Worm (Caenorhabditis elegans) whole organism, L3 larva: Measurements from ENCODE around the gene T05A7.11.

Experiments
- R02D3.7 ChIP-seq: fragments of 150-350 bp; optimal IDR thresholded peaks from 2 replicates; lab custom pipeline; 2014; ENCODE audit warnings: missing biosample characterization, missing genetic modification characterization
- ZK546.5 ChIP-seq: sonication (generic microtip); optimal IDR thresholded peaks from 2 replicates; lab custom pipeline; 2017; ENCODE audit warnings: missing biosample characterization, missing genetic modification characterization
- aly-2 ChIP-seq: fragments of 150-350 bp; optimal IDR thresholded peaks from 2 replicates; lab custom pipeline; 2014; ENCODE audit warnings: missing biosample characterization, missing genetic modification characterization
- ceh-16 ChIP-seq: sonication (generic microtip); optimal IDR thresholded peaks from 2 replicates; lab custom pipeline; 2017; ENCODE audit warnings: missing biosample characterization, missing genetic modification characterization
- ceh-28 ChIP-seq: fragments of 150-350 bp; optimal IDR thresholded peaks from 2 replicates; lab custom pipeline; 2014; ENCODE audit warnings: missing biosample characterization, missing genetic modification reagents, missing genetic modification characterization
- ceh-9 ChIP-seq: sonication (generic microtip); optimal IDR thresholded peaks from 2 replicates; lab custom pipeline; 2018; ENCODE audit warnings: missing biosample characterization, missing genetic modification characterization
- daf-12 ChIP-seq: fragments of 150-350 bp; optimal IDR thresholded peaks from 2 replicates; lab custom pipeline; 2014; ENCODE audit warnings: missing biosample characterization, missing genetic modification reagents, missing genetic modification characterization
- egl-27 ChIP-seq: sonication (generic microtip); optimal IDR thresholded peaks from 4 replicates; lab custom pipeline; 2017; ENCODE audit warnings: missing biosample characterization, missing genetic modification reagents, missing genetic modification characterization
- elt-2 ChIP-seq: sonication (generic microtip); optimal IDR thresholded peaks from 2 replicates; lab custom pipeline; 2016; ENCODE audit warnings: missing genetic modification reagents, mild to moderate bottlenecking, missing genetic modification characterization, missing compliant biosample characterization
- eor-1 ChIP-seq, 2 experiments: fragments of 150-350 bp; optimal IDR thresholded peaks; 2 replicates each; lab custom pipeline; 2014 to 2018; ENCODE audit warnings: missing biosample characterization in 2 of 2, missing genetic modification characterization in 2 of 2
- hmg-11 ChIP-seq: sonication (generic microtip); optimal IDR thresholded peaks from 2 replicates; lab custom pipeline; 2016; ENCODE audit warnings: missing genetic modification characterization, missing compliant biosample characterization
- jun-1 ChIP-seq: fragments of 150-350 bp; optimal IDR thresholded peaks from 2 replicates; lab custom pipeline; 2014; ENCODE audit warnings: missing biosample characterization, missing genetic modification reagents, missing genetic modification characterization
- lsy-12 ChIP-seq: sonication (generic microtip); optimal IDR thresholded peaks from 2 replicates; lab custom pipeline; 2016; ENCODE audit warnings: mild to moderate bottlenecking, missing genetic modification characterization, missing compliant biosample characterization
- nhr-11 ChIP-seq: fragments of 150-350 bp; optimal IDR thresholded peaks from 2 replicates; lab custom pipeline; 2014; ENCODE audit warnings: missing biosample characterization, missing genetic modification characterization
- nhr-23 ChIP-seq: fragments of 150-350 bp; optimal IDR thresholded peaks from 2 replicates; lab custom pipeline; 2014; ENCODE audit warnings: missing biosample characterization, missing genetic modification reagents, missing genetic modification characterization
- nhr-237 ChIP-seq: fragments of 150-350 bp; optimal IDR thresholded peaks from 2 replicates; lab custom pipeline; 2014; ENCODE audit warnings: missing biosample characterization, missing genetic modification characterization
- nhr-76 ChIP-seq: fragments of 150-350 bp; sonication (generic microtip); optimal IDR thresholded peaks from 5 replicates; lab custom pipeline; 2014; ENCODE audit warnings: missing biosample characterization, missing genetic modification characterization
- sea-2 ChIP-seq: fragments of 150-350 bp; sonication (generic microtip); optimal IDR thresholded peaks from 4 replicates; lab custom pipeline; 2014; ENCODE audit warnings: missing biosample characterization, missing genetic modification reagents, missing genetic modification characterization
- unc-39 ChIP-seq: sonication (generic microtip); optimal IDR thresholded peaks from 4 replicates; lab custom pipeline; 2017; ENCODE audit warnings: missing biosample characterization, missing genetic modification characterization
- zag-1 ChIP-seq: fragments of 150-350 bp; optimal IDR thresholded peaks from 2 replicates; lab custom pipeline; 2014; ENCODE audit warnings: missing biosample characterization, missing genetic modification characterization
- ztf-11 ChIP-seq: fragments of 150-350 bp; optimal IDR thresholded peaks from 2 replicates; lab custom pipeline; 2014; ENCODE audit warnings: missing biosample characterization, missing genetic modification characterization
- ztf-4 ChIP-seq: fragments of 150-350 bp; optimal IDR thresholded peaks from 2 replicates; lab custom pipeline; 2014; ENCODE audit warnings: missing biosample characterization, missing genetic modification characterization

Gene T05A7.11

DNA sequence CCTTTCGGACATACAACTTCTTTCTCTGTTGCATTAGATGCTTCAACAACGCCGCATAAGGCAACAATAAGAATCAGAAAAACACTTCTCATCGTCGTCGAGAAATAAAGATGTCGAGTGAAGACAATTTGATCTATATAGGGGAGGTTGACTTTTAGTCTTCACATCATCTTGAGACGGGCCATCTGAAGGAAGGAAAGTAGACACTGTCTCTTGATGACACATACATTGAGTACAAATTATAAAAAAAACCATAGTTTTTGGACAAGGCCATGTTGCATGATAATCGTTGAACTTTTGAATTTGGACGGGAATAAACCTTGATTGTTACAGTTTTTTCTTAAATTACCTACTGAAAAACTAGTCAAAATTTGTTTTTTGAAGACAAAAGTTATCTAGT, 43.6 kb downstream of the T05A7.11 start, which contains the start of gene clec-139:
TSS of gene clec-139 (minus strand) at position 101 of the 400 bp plus-strand sequence.
- TF ChIP-seq daf-12 (tag; lab: Kevin White, UChicago) (no peak), ceh-28 (no peak), unc-39 (tag; lab: Kevin White, UChicago) (no peak), elt-2 (no peak), jun-1 (tag; lab: Kevin White, UChicago) (no peak), hmg-11 (tag; lab: Kevin White, UChicago) (no peak), egl-27 (tag; lab: Kevin White, UChicago) (no peak), aly-2 (tag; lab: Kevin White, UChicago) (no peak), lsy-12 (tag; lab: Kevin White, UChicago) (no peak), eor-1 (tag; optimal IDR thresholded peaks at IDR 0.05; lab: Kevin White, UChicago) (no peak), nhr-237 (tag; lab: Kevin White, UChicago) (no peak), ceh-16 (no peak), ztf-11 (tag; lab: Kevin White, UChicago) (no peak)
- TF ChIP-seq, all 47 proteins: peak for 0

DNA sequence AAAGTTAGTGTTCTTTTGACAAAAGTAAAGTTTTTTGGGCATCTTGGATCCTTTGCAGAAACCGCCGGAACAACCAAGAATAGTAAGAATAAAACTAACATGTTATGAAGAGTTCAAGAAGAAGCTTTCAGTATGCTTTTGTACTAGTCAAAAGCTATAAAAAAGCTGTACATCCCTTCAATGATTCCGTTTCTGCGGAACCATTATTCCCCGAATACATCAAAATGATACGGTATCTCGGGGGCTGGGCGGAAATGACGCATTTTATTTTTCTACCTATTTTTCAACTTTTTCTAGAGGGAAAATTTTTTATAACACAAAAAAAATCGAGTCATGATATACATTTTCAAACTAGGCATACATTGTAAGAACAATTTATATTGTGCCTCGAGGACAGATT, 45.6 kb downstream of the T05A7.11 start, which contains the start of gene clec-138:
TSS of gene clec-138 (minus strand) at position 101 of the 400 bp plus-strand sequence.
- TF ChIP-seq R02D3.7 (tag; lab: Kevin White, UChicago) (no peak), unc-39 (tag; lab: Kevin White, UChicago) (no peak)

DNA sequence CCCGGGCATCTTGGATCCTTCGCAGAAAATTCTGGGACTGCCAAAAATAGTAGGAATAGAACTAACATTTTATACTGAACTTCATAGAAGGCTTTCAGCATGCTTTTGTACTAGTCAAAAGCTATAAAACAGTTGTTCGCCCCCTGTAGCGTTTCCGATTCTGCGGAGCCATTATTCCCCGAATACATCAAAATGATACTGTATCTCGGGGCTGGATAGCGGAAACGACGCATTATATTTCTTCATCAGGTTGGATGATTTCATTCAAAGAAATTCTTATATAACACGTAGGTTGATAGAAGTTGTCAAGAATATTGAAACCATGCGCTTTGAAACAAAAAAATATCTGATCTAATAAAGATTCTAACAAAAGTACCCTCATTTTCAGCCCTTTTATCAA, 47.3 kb downstream of the T05A7.11 start, which contains the start of gene clec-137:
TSS of gene clec-137 (minus strand) at position 101 of the 400 bp plus-strand sequence.
- TF ChIP-seq ceh-9 (tag; lab: Kevin White, UChicago) (no peak), zag-1 (tag; lab: Kevin White, UChicago) (no peak), sea-2 (GFP tag; lab: Kevin White, UChicago) (no peak), nhr-23 (no peak), nhr-11 (tag; lab: Kevin White, UChicago) (no peak), aly-2 (tag; lab: Kevin White, UChicago) (no peak), nhr-76 (tag; lab: Kevin White, UChicago) (no peak)

DNA sequence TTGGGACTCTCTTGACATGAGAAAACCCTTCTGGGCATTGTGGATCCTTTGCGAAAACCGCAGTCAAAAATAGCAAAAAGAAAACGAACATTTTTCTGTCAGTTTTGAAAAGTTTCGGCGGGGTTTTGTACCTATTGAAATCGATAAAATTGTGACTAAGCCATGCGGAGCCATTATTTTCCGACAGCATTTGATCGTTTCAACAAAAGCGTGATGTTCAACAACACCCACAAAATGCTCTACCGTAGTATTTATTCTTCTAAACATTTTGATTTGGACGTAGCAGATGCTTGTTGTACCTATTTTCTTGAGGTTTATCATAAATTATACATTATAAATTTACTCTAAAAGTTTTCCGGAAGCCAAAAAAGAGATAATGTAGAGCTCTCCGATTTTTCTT, 48.8 kb downstream of the T05A7.11 start, which contains the start of gene clec-136:
TSS of gene clec-136 (minus strand) at position 101 of the 400 bp plus-strand sequence.
- TF ChIP-seq ZK546.5 (tag; lab: Kevin White, UChicago), result no peak
- TF ChIP-seq ztf-4 (tag; lab: Kevin White, UChicago), result no peak
